Worm (Caenorhabditis elegans): Measurements from ENCODE around the gene lury-1.
A peak's percentile ranks its signal among the peaks of the same experiment; 100 is the strongest.

The lury-1 gene

ce11 chrIII:12186111-12186510, at the start of gene lury-1:
lury-1 (plus strand) TSS chrIII:12186411.
- no peak for TF ChIP-seq ztf-22 (GFP tag; optimal IDR thresholded peaks at IDR 0.05)
- no peak for TF ChIP-seq T26A5.8 (tag; optimal IDR thresholded peaks at IDR 0.05)
- TF ChIP-seq dpff-1 (tag; optimal IDR thresholded peaks at IDR 0.05): no peak
- TF ChIP-seq sdz-38 (tag; optimal IDR thresholded peaks at IDR 0.05): no peak
- no peak for TF ChIP-seq rcor-1 (GFP tag; IDR thresholded peaks at IDR 0.05)
- TF ChIP-seq atf-7 (tag; optimal IDR thresholded peaks at IDR 0.05): no peak
- TF ChIP-seq Y56A3A.18 (GFP tag; IDR thresholded peaks at IDR 0.05): no peak
- no peak for TF ChIP-seq hsf-1 (GFP tag; IDR thresholded peaks at IDR 0.05)
- no peak for TF ChIP-seq nfyb-1 (GFP tag; IDR thresholded peaks at IDR 0.05)
- no peak for TF ChIP-seq pbrm-1 (GFP tag; IDR thresholded peaks at IDR 0.05)

- TF ChIP-seq lin-26 (GFP tag; IDR thresholded peaks at IDR 0.05) (no peak), fkh-3 (tag; optimal IDR thresholded peaks at IDR 0.05) (no peak), madf-8 (GFP tag; conservative IDR thresholded peaks at IDR 0.05) (no peak), aptf-3 (GFP tag; IDR thresholded peaks at IDR 0.05) (no peak), attf-6 (GFP tag; IDR thresholded peaks at IDR 0.05) (no peak), F57A8.1 (GFP tag; optimal IDR thresholded peaks at IDR 0.05) (no peak)
These were observed 49.1 kb upstream of the lury-1 start for ce11 chrIII:12137095-12137494.

- TF ChIP-seq sptf-2 (GFP tag; optimal IDR thresholded peaks at IDR 0.05): no peak
- TF ChIP-seq lin-54 (GFP tag; optimal IDR thresholded peaks at IDR 0.05): no peak
- peak; percentile 77 for TF ChIP-seq nfyb-1 (GFP tag; IDR thresholded peaks at IDR 0.05)
These were observed 48.7 kb upstream of the lury-1 start for ce11 chrIII:12137515-12137914.

- TF ChIP-seq nhr-80 (tag; optimal IDR thresholded peaks at IDR 0.05) (peak; percentile 91), nfyb-1 (GFP tag; IDR thresholded peaks at IDR 0.05) (no peak)
These were observed 48.0 kb upstream of the lury-1 start for ce11 chrIII:12138235-12138634.

ce11 chrIII:12139471-12139870, 46.7 kb upstream of the lury-1 start:
- TF ChIP-seq Y67H2A.10 (GFP tag; conservative IDR thresholded peaks at IDR 0.05): no peak
- TF ChIP-seq madf-3 (GFP tag; IDR thresholded peaks at IDR 0.05): no peak
- no peak for TF ChIP-seq pha-4 (tag; optimal IDR thresholded peaks at IDR 0.05)

ce11 chrIII:12142419-12143107, 43.6 kb upstream of the lury-1 start:
- no peak for TF ChIP-seq snpc-4 (GFP tag; optimal IDR thresholded peaks at IDR 0.05)
- no peak for TF ChIP-seq snpc-4 (tag; optimal IDR thresholded peaks at IDR 0.05)
- TF ChIP-seq nhr-27 (tag; optimal IDR thresholded peaks at IDR 0.05): no peak
- no peak for TF ChIP-seq let-526 (GFP tag; IDR thresholded peaks at IDR 0.05)

- TF ChIP-seq ceh-27 (GFP tag; optimal IDR thresholded peaks at IDR 0.05) (no peak), egl-44 (GFP tag; IDR thresholded peaks at IDR 0.05) (no peak), ztf-26 (tag; optimal IDR thresholded peaks at IDR 0.05) (no peak), Y95B8A.8 (GFP tag; IDR thresholded peaks at IDR 0.05) (no peak), dpff-1 (tag; optimal IDR thresholded peaks at IDR 0.05) (no peak), hsf-1 (GFP tag; IDR thresholded peaks at IDR 0.05) (no peak), ztf-3 (GFP tag; optimal IDR thresholded peaks at IDR 0.05) (no peak), akir-1 (GFP tag; optimal IDR thresholded peaks at IDR 0.05) (no peak), Y53G8AR.9 (GFP tag; conservative IDR thresholded peaks at IDR 0.05) (no peak), sea-2 (GFP tag; IDR thresholded peaks at IDR 0.05) (no peak), F33H1.4 (GFP tag; IDR thresholded peaks at IDR 0.05) (no peak)
These were observed 42.4 kb upstream of the lury-1 start for ce11 chrIII:12143792-12144191.

Data from whole organism, young adult.